Worm (Caenorhabditis elegans) whole organism, young adult: ENCODE data around the gene D1086.12.

Experiments used
- B0035.1 ChIP-seq: sonication (generic microtip); optimal IDR thresholded peaks from 2 replicates; lab custom pipeline; 2016; ENCODE audit warnings: missing genetic modification characterization, mild to moderate bottlenecking, missing compliant biosample characterization, missing genotype, missing genetic modification reagents
- B0336.3 ChIP-seq: fragments of 200-800 bp; sonication (Bioruptor generic); IDR thresholded peaks from 2 replicates; pipeline ENCODE4 v1.3.6; 2022; ENCODE audit warnings: missing genetic modification characterization, missing compliant biosample characterization
- C06A6.2 ChIP-seq: fragments of 200-800 bp; sonication (Bioruptor generic); conservative IDR thresholded peaks from 2 replicates; pipeline ENCODE4 v1.3.6; 2022; ENCODE audit warnings: missing genetic modification characterization, missing compliant biosample characterization
- F22D6.2 ChIP-seq: sonication (generic microtip); optimal IDR thresholded peaks from 2 replicates; lab custom pipeline; 2016; ENCODE audit warnings: mild to moderate bottlenecking, missing genetic modification characterization, missing compliant biosample characterization
- F33H1.4 ChIP-seq: fragments of 200-800 bp; sonication (Bioruptor generic); IDR thresholded peaks from 2 replicates; pipeline ENCODE4 v1.3.6; 2022; ENCODE audit warnings: missing genetic modification reagents, missing genetic modification characterization, missing compliant biosample characterization
- F37B4.10 ChIP-seq: fragments of 200-800 bp; sonication (Bioruptor generic); IDR thresholded peaks from 2 replicates; pipeline ENCODE4 v1.3.6; 2022; ENCODE audit warnings: missing genetic modification characterization, missing compliant biosample characterization
- F39B2.1 ChIP-seq: fragments of 200-800 bp; sonication (Bioruptor generic); IDR thresholded peaks from 2 replicates; pipeline ENCODE4 v1.3.6; 2022; ENCODE audit warnings: missing genetic modification reagents, missing genetic modification characterization, missing compliant biosample characterization
- F55B11.4 ChIP-seq: sonication (generic microtip); optimal IDR thresholded peaks from 2 replicates; lab custom pipeline; 2016; ENCODE audit warnings: missing compliant biosample characterization, missing genetic modification characterization, borderline replicate concordance; ENCODE audit not compliant: insufficient read depth
- K12H6.12 ChIP-seq: fragments of 200-800 bp; sonication (Bioruptor generic); optimal IDR thresholded peaks from 2 replicates; lab custom pipeline; 2018; ENCODE audit warnings: mild to moderate bottlenecking, missing genetic modification characterization, missing compliant biosample characterization
- Y53F4B.3 ChIP-seq: fragments of 200-800 bp; sonication (Bioruptor generic); IDR thresholded peaks from 2 replicates; pipeline ENCODE4 v1.3.6; 2022; ENCODE audit warnings: missing genetic modification reagents, missing genetic modification characterization, missing compliant biosample characterization
- Y53G8AR.9 ChIP-seq: fragments of 200-800 bp; sonication (Bioruptor generic); conservative IDR thresholded peaks from 2 replicates; pipeline ENCODE4 v1.3.6; 2022; ENCODE audit warnings: missing genetic modification reagents, missing genetic modification characterization, missing compliant biosample characterization
- ZK185.1 ChIP-seq: sonication (generic microtip); optimal IDR thresholded peaks from 2 replicates; lab custom pipeline; 2016; ENCODE audit warnings: mild to moderate bottlenecking, missing genetic modification characterization, missing compliant biosample characterization; ENCODE audit not compliant: poor library complexity, severe bottlenecking
- akir-1 ChIP-seq: fragments of 200-800 bp; sonication (Bioruptor generic); optimal IDR thresholded peaks from 2 replicates; lab custom pipeline; 2018; ENCODE audit warnings: mild to moderate bottlenecking, missing genetic modification characterization, moderate library complexity, missing compliant biosample characterization
- aptf-2 ChIP-seq: fragments of 200-800 bp; sonication (Bioruptor generic); conservative IDR thresholded peaks from 2 replicates; pipeline ENCODE4 v1.3.6; 2022; ENCODE audit warnings: missing genetic modification reagents, missing genetic modification characterization, missing compliant biosample characterization
- attf-5 ChIP-seq: fragments of 200-800 bp; sonication (Bioruptor generic); optimal IDR thresholded peaks from 2 replicates; lab custom pipeline; 2018; ENCODE audit warnings: mild to moderate bottlenecking, missing genetic modification characterization, missing compliant biosample characterization
- bed-1 ChIP-seq: fragments of 200-800 bp; sonication (Bioruptor generic); IDR thresholded peaks from 2 replicates; pipeline ENCODE4 v1.3.6; 2022; ENCODE audit warnings: missing genetic modification reagents, missing genetic modification characterization, missing compliant biosample characterization
- bed-2 ChIP-seq: fragments of 200-800 bp; sonication (Bioruptor generic); IDR thresholded peaks from 2 replicates; pipeline ENCODE4 v1.3.6; 2022; ENCODE audit warnings: missing genetic modification reagents, missing genetic modification characterization, missing compliant biosample characterization
- cebp-1 ChIP-seq, 2 experiments: fragments of 200-800 bp in 1 of 2; sonication (Bioruptor generic) in 1 of 2; sonication (generic microtip) in 1 of 2; IDR thresholded peaks in 1 of 2; optimal IDR thresholded peaks in 1 of 2; 2 replicates each; pipeline versions ENCODE4 v1.3.6 to Lab custom; 2017 to 2022; ENCODE audit warnings: missing compliant biosample characterization in 2 of 2, missing genetic modification characterization in 2 of 2, mild to moderate bottlenecking in 1 of 2, missing genetic modification reagents in 1 of 2, moderate library complexity in 1 of 2
- ceh-100 ChIP-seq: fragments of 200-800 bp; sonication (Bioruptor generic); IDR thresholded peaks from 2 replicates; pipeline ENCODE4 v1.3.6; 2022; ENCODE audit warnings: missing genetic modification reagents, missing genetic modification characterization, missing compliant biosample characterization
- ceh-27 ChIP-seq: fragments of 200-800 bp; sonication (Bioruptor generic); optimal IDR thresholded peaks from 2 replicates; lab custom pipeline; 2018; ENCODE audit warnings: mild to moderate bottlenecking, missing genetic modification characterization, moderate library complexity, missing compliant biosample characterization
- ceh-40 ChIP-seq: fragments of 200-800 bp; sonication (Bioruptor generic); IDR thresholded peaks from 2 replicates; pipeline ENCODE4 v1.3.6; 2022; ENCODE audit warnings: missing genetic modification characterization, missing compliant biosample characterization
- dpl-1 ChIP-seq: fragments of 150-350 bp; optimal IDR thresholded peaks from 2 replicates; lab custom pipeline; 2014; ENCODE audit warnings: missing biosample characterization, missing genetic modification reagents, missing genetic modification characterization
- efl-1 ChIP-seq: fragments of 150-350 bp; optimal IDR thresholded peaks from 2 replicates; lab custom pipeline; 2014; ENCODE audit warnings: missing biosample characterization, missing genetic modification reagents, missing genetic modification characterization
- ekl-4 ChIP-seq: fragments of 200-800 bp; sonication (Bioruptor generic); IDR thresholded peaks from 2 replicates; pipeline ENCODE4 v1.3.6; 2022; ENCODE audit warnings: missing genetic modification reagents, missing genetic modification characterization, missing compliant biosample characterization
- hmg-1.2 ChIP-seq: fragments of 200-800 bp; sonication (Bioruptor generic); IDR thresholded peaks from 2 replicates; pipeline ENCODE4 v1.3.6; 2022; ENCODE audit warnings: missing genetic modification reagents, missing genetic modification characterization, missing compliant biosample characterization
- hmg-20 ChIP-seq: fragments of 200-800 bp; sonication (Bioruptor generic); IDR thresholded peaks from 2 replicates; pipeline ENCODE4 v1.3.6; 2022; ENCODE audit warnings: missing genetic modification reagents, missing genetic modification characterization, missing compliant biosample characterization
- let-526 ChIP-seq: fragments of 200-800 bp; sonication (Bioruptor generic); IDR thresholded peaks from 2 replicates; pipeline ENCODE4 v1.3.6; 2022; ENCODE audit warnings: missing genetic modification reagents, missing genetic modification characterization, missing compliant biosample characterization
- lin-54 ChIP-seq: fragments of 200-800 bp; sonication (Bioruptor generic); optimal IDR thresholded peaks from 2 replicates; lab custom pipeline; 2018; ENCODE audit warnings: mild to moderate bottlenecking, missing genetic modification characterization, missing compliant biosample characterization
- lsl-1 ChIP-seq: fragments of 200-800 bp; sonication (Bioruptor generic); optimal IDR thresholded peaks from 2 replicates; lab custom pipeline; 2018; ENCODE audit warnings: mild to moderate bottlenecking, missing genetic modification characterization, moderate library complexity, missing compliant biosample characterization
- madf-6 ChIP-seq: fragments of 200-800 bp; sonication (Bioruptor generic); IDR thresholded peaks from 2 replicates; pipeline ENCODE4 v1.3.6; 2022; ENCODE audit warnings: missing genetic modification reagents, missing genetic modification characterization, missing compliant biosample characterization
- madf-8 ChIP-seq: fragments of 200-800 bp; sonication (Bioruptor generic); conservative IDR thresholded peaks from 2 replicates; pipeline ENCODE4 v1.3.6; 2022; ENCODE audit warnings: missing genetic modification reagents, missing genetic modification characterization, missing compliant biosample characterization
- nfyb-1 ChIP-seq: fragments of 200-800 bp; sonication (Bioruptor generic); IDR thresholded peaks from 2 replicates; pipeline ENCODE4 v1.3.6; 2022; ENCODE audit warnings: missing genetic modification reagents, missing genetic modification characterization, missing compliant biosample characterization
- nhr-80 ChIP-seq: sonication (generic microtip); optimal IDR thresholded peaks from 2 replicates; lab custom pipeline; 2016; ENCODE audit warnings: missing genetic modification characterization, missing compliant biosample characterization
- sea-2 ChIP-seq: fragments of 200-800 bp; sonication (Bioruptor generic); IDR thresholded peaks from 2 replicates; pipeline ENCODE4 v1.3.6; 2022; ENCODE audit warnings: missing genetic modification characterization, missing compliant biosample characterization
- snpc-1.1 ChIP-seq: sonication (generic microtip); optimal IDR thresholded peaks from 2 replicates; lab custom pipeline; 2017; ENCODE audit warnings: missing genetic modification characterization, mild to moderate bottlenecking, missing compliant biosample characterization, antibody characterized with exemption, moderate library complexity, missing genotype, missing genetic modification reagents; ENCODE audit not compliant: insufficient read depth
- snpc-4 ChIP-seq, 5 experiments: fragments of 150-350 bp in 1 of 5; sonication (generic microtip) in 4 of 5; optimal IDR thresholded peaks; 2 replicates each; lab custom pipeline; 2014 to 2018; ENCODE audit warnings: missing genetic modification characterization in 5 of 5, missing biosample characterization in 3 of 5, antibody characterized with exemption in 2 of 5, mild to moderate bottlenecking in 2 of 5, missing compliant biosample characterization in 2 of 5, missing genotype in 2 of 5, moderate library complexity in 2 of 5, missing genetic modification reagents in 1 of 5
- tbx-9 ChIP-seq: sonication (generic microtip); optimal IDR thresholded peaks from 2 replicates; lab custom pipeline; 2016; ENCODE audit warnings: borderline replicate concordance, missing genetic modification characterization, inconsistent platforms, missing compliant biosample characterization
- unc-130 ChIP-seq: sonication (generic microtip); optimal IDR thresholded peaks from 2 replicates; lab custom pipeline; 2016; ENCODE audit warnings: missing genetic modification reagents, missing genetic modification characterization, missing compliant biosample characterization
- xnd-1 ChIP-seq: sonication (generic microtip); optimal IDR thresholded peaks from 2 replicates; lab custom pipeline; 2016; ENCODE audit warnings: missing genotype, missing genetic modification reagents, missing genetic modification characterization, missing compliant biosample characterization
- zfh-2 ChIP-seq: fragments of 200-800 bp; sonication (Bioruptor generic); conservative IDR thresholded peaks from 2 replicates; pipeline ENCODE4 v1.3.6; 2022; ENCODE audit warnings: missing genetic modification reagents, missing genetic modification characterization, missing compliant biosample characterization
- ztf-18 ChIP-seq: sonication (generic microtip); optimal IDR thresholded peaks from 2 replicates; lab custom pipeline; 2016; ENCODE audit warnings: missing genotype, mild to moderate bottlenecking, missing genetic modification characterization, missing compliant biosample characterization

The D1086.12 gene

ce11 chrV:14133002-14133763, 32.2 kb downstream of the D1086.12 start:
- TF ChIP-seq hmg-1.2 (GFP tag; lab: Robert Waterston, UW): 0 out of 2 replicates have a peak, but pooled peaks have one; percentile 17
- peak; percentile 17 for TF ChIP-seq lsl-1
- no peak for TF ChIP-seq ceh-40 (GFP tag; lab: Robert Waterston, UW)
- TF ChIP-seq lin-54 (GFP tag; lab: Kevin White, UChicago): peak; percentile 65
- peak; percentile 4 for TF ChIP-seq dpl-1 (GFP tag; lab: Kevin White, UChicago)
- TF ChIP-seq, all 124 proteins: peak for 4

DNA sequence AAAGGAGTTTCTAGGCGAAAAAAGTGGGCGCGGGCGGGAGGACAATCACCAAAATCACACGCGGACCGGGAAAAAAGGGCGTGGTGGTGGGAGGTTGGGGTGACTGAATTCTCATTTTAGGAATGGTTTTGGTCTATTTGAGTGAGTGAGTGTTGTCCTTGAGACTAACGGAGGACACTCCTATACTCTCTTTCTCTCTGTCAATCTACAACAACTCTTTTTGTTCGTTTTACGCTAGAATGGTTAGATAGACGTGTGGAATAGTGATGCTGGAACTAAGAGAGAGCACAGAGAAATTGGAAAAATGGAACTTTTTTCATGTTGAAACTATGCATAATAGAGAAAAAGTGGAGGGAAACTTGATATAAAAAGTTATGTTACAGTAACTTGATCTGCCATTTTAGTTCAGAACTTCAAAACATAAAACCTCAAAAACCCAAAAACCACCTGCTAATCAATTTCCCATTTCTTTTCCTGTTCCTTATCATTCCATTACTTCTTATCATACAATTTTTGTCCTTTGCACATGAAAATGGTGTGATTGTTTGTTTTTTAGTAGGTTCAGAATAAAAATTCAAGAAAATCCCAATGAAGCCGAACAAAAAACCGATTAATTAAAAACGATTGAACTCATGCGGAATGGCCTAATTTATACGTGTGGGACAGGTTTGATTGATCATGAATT, 33.9 kb downstream of the D1086.12 start:
- peak; percentile 39 for TF ChIP-seq nhr-80
- no peak for TF ChIP-seq ceh-27 (GFP tag; lab: Kevin White, UChicago)

DNA sequence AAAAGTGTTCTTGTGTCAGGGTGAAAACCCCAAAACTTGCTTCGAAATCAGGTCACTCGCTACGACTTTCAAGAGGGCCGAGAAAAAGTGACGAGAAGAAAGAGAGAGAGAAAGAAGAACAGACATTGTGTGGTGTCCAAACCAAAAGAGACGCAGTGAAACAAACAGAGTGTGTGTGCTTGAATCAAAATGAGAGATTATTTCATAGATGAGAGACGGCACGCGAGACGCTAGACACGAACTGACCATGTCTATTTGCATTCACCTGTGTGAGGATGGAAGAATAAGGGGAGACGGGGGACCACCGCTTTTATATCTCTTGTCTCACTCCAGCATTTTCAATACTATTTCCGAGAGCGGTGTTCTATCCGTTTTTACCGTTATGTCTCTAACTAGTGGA, 35.2 kb downstream of the D1086.12 start:
- TF ChIP-seq K12H6.12 (tag; lab: Kevin White, UChicago): peak; percentile 22
- no peak for TF ChIP-seq tbx-9 (tag; lab: Kevin White, UChicago)
- TF ChIP-seq F37B4.10 (GFP tag; lab: Robert Waterston, UW): no peak
- no peak for TF ChIP-seq snpc-1.1 (tag; lab: Kevin White, UChicago)
- no peak for TF ChIP-seq hmg-20 (GFP tag; lab: Robert Waterston, UW)
- TF ChIP-seq akir-1 (GFP tag; lab: Kevin White, UChicago): no peak
- no peak for TF ChIP-seq sea-2 (GFP tag; lab: Robert Waterston, UW)
- TF ChIP-seq F22D6.2 (tag; lab: Kevin White, UChicago): no peak
- no peak for TF ChIP-seq cebp-1 (GFP tag; IDR thresholded peaks at IDR 0.05; lab: Robert Waterston, UW)
- peak; percentile 62 for TF ChIP-seq cebp-1 (tag; optimal IDR thresholded peaks at IDR 0.05; lab: Kevin White, UChicago)
- no peak for TF ChIP-seq ZK185.1 (tag; lab: Kevin White, UChicago)
- no peak for TF ChIP-seq bed-1 (GFP tag; lab: Robert Waterston, UW)
- no peak for TF ChIP-seq xnd-1 (tag; lab: Kevin White, UChicago)
- TF ChIP-seq zfh-2 (GFP tag; lab: Robert Waterston, UW): 0 out of 2 replicates have a peak, but pooled peaks have one; percentile 5
- peak; percentile 71 for TF ChIP-seq ceh-27 (GFP tag; lab: Kevin White, UChicago)
- TF ChIP-seq B0035.1 (tag; lab: Kevin White, UChicago): no peak
- no peak for TF ChIP-seq madf-8 (GFP tag; lab: Robert Waterston, UW)
- no peak for TF ChIP-seq snpc-4 (GFP tag; optimal IDR thresholded peaks at IDR 0.05; lab: Kevin White, UChicago)
- TF ChIP-seq snpc-4 (tag; optimal IDR thresholded peaks at IDR 0.05; lab: Kevin White, UChicago): peak in 1 of 4 experiments; percentile 8
- TF ChIP-seq Y53F4B.3: no peak
- peak; percentile 22 for TF ChIP-seq attf-5
- TF ChIP-seq let-526 (GFP tag; lab: Robert Waterston, UW): no peak
- TF ChIP-seq aptf-2: no peak
- TF ChIP-seq unc-130 (GFP tag; lab: Kevin White, UChicago): no peak
- peak; percentile 14; the same call in 1 of the 2 replicates for TF ChIP-seq nfyb-1
- no peak for TF ChIP-seq F55B11.4 (tag; lab: Kevin White, UChicago)
- TF ChIP-seq F33H1.4: no peak
- no peak for TF ChIP-seq C06A6.2
- no peak for TF ChIP-seq lsl-1
- TF ChIP-seq bed-2 (GFP tag; lab: Robert Waterston, UW): no peak
- no peak for TF ChIP-seq F39B2.1 (GFP tag; lab: Robert Waterston, UW)
- TF ChIP-seq B0336.3: peak; percentile 13; the same call in 1 of the 2 replicates
- no peak for TF ChIP-seq ceh-100 (GFP tag; lab: Robert Waterston, UW)
- no peak for TF ChIP-seq ztf-18 (tag; lab: Kevin White, UChicago)
- TF ChIP-seq efl-1 (GFP tag; lab: Kevin White, UChicago): no peak
- no peak for TF ChIP-seq Y53G8AR.9 (GFP tag; lab: Robert Waterston, UW)
- no peak for TF ChIP-seq madf-6 (GFP tag; lab: Robert Waterston, UW)
- TF ChIP-seq ekl-4 (GFP tag; lab: Robert Waterston, UW): no peak
